Worm (Caenorhabditis elegans): ENCODE data around the gene F22E5.17.

DNA sequence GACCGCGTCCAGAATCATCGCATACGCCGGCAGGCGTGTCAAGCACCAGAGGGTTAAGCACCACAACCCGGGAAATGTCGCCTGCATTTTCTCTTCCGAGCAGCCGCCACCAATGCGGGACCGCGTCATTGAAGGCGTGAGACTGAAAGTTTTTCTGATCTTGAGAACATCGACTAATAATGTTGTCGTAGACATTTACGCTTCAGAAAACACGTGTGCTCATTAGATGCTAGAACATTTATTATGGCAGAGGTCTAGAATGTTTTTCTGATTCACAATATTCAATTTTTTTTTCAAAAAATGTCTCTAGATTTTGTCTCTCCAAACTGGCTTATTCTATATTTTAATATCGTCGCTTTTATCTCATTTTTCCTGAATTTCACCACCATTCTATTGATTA lies 21.2 kb upstream of the F22E5.17 start, which contains the start of gene sri-47:
- TF ChIP-seq T22C8.4 (GFP tag; IDR thresholded peaks at IDR 0.05), result no peak
- TF ChIP-seq ztf-29 (GFP tag; IDR thresholded peaks at IDR 0.05), result no peak
- TF ChIP-seq flt-1 (GFP tag; IDR thresholded peaks at IDR 0.05), result no peak
- TF ChIP-seq cog-1 (tag; optimal IDR thresholded peaks at IDR 0.05), result no peak
- TF ChIP-seq klf-2 (GFP tag; conservative IDR thresholded peaks at IDR 0.05), result no peak
- no peak for TF ChIP-seq tab-1 (GFP tag; IDR thresholded peaks at IDR 0.05)
- no peak for TF ChIP-seq med-1 (GFP tag; optimal IDR thresholded peaks at IDR 0.05; ENCODE audit: insufficient read depth)
